Worm (Caenorhabditis elegans) whole organism, young adult: ENCODE data around the gene F21H7.2.

ENCODE experiments used
- T07F8.4 ChIP-seq: sonication (generic microtip); optimal IDR thresholded peaks from 2 replicates; lab custom pipeline; 2016; ENCODE audit warnings: mild to moderate bottlenecking, missing genetic modification characterization, moderate library complexity, missing compliant biosample characterization
- ama-1 ChIP-seq, 3 experiments: fragments of 150-350 bp in 1 of 3; sonication (generic microtip) in 2 of 3; optimal IDR thresholded peaks; 2 replicates each; lab custom pipeline; 2014 to 2018; ENCODE audit warnings: missing biosample characterization in 2 of 3, missing genetic modification characterization in 2 of 3, missing genetic modification reagents in 2 of 3
- madf-3 ChIP-seq: fragments of 200-800 bp; sonication (Bioruptor generic); IDR thresholded peaks from 2 replicates; pipeline ENCODE4 v1.3.6; 2022; ENCODE audit warnings: missing genetic modification reagents, missing genetic modification characterization, missing compliant biosample characterization
- nhr-120 ChIP-seq: fragments of 200-800 bp; sonication (Bioruptor generic); IDR thresholded peaks from 2 replicates; pipeline ENCODE4 v1.3.6; 2022; ENCODE audit warnings: missing genetic modification characterization, missing compliant biosample characterization
- sea-2 ChIP-seq: fragments of 200-800 bp; sonication (Bioruptor generic); IDR thresholded peaks from 2 replicates; pipeline ENCODE4 v1.3.6; 2022; ENCODE audit warnings: missing genetic modification characterization, missing compliant biosample characterization
- snpc-4 ChIP-seq, 5 experiments: fragments of 150-350 bp in 1 of 5; sonication (generic microtip) in 4 of 5; optimal IDR thresholded peaks; 2 replicates each; lab custom pipeline; 2014 to 2018; ENCODE audit warnings: missing genetic modification characterization in 5 of 5, missing biosample characterization in 3 of 5, antibody characterized with exemption in 2 of 5, mild to moderate bottlenecking in 2 of 5, missing compliant biosample characterization in 2 of 5, missing genotype in 2 of 5, moderate library complexity in 2 of 5, missing genetic modification reagents in 1 of 5
- tlf-1 ChIP-seq: fragments of 200-800 bp; sonication (Bioruptor generic); optimal IDR thresholded peaks from 2 replicates; lab custom pipeline; 2018; ENCODE audit warnings: mild to moderate bottlenecking, missing genetic modification characterization, missing compliant biosample characterization
- unc-130 ChIP-seq: sonication (generic microtip); optimal IDR thresholded peaks from 2 replicates; lab custom pipeline; 2016; ENCODE audit warnings: missing genetic modification reagents, missing genetic modification characterization, missing compliant biosample characterization

- no peak for TF ChIP-seq nhr-120
- no peak for TF ChIP-seq madf-3 (GFP tag; lab: Robert Waterston, UW)
- no peak for TF ChIP-seq ama-1 (optimal IDR thresholded peaks at IDR 0.05; lab: Kevin White, UChicago)
- no peak for TF ChIP-seq ama-1 (GFP tag; optimal IDR thresholded peaks at IDR 0.05; lab: Kevin White, UChicago)
- no peak for TF ChIP-seq T07F8.4 (tag; lab: Kevin White, UChicago)
- no peak for TF ChIP-seq snpc-4 (GFP tag; optimal IDR thresholded peaks at IDR 0.05; lab: Kevin White, UChicago)
- TF ChIP-seq snpc-4 (tag; optimal IDR thresholded peaks at IDR 0.05; lab: Kevin White, UChicago) = no peak
- TF ChIP-seq tlf-1 (GFP tag; lab: Kevin White, UChicago) = no peak
- TF ChIP-seq sea-2 (GFP tag; lab: Robert Waterston, UW) = no peak
- TF ChIP-seq unc-130 (GFP tag; lab: Kevin White, UChicago) = no peak
These were observed 27.2 kb downstream of the F21H7.2 start, which contains the start of gene F11A5.18 for ce11 chrV:16202618-16203017.
